Fruit fly (Drosophila melanogaster) whole organism, adult: Measurements from ENCODE around the gene CG33093.
A peak's percentile ranks its signal among the peaks of the same experiment; 100 is the strongest.

Experiments
- CG11617 ChIP-seq: fragments of 200-800 bp; sonication (Bioruptor generic); optimal IDR thresholded peaks from 2 replicates; lab custom pipeline; 2017; ENCODE audit warnings: mild to moderate bottlenecking, missing biosample characterization, missing genetic modification reagents, missing genetic modification characterization
- CG12768 ChIP-seq: fragments of 200-800 bp; sonication (Bioruptor generic); optimal IDR thresholded peaks from 2 replicates; lab custom pipeline; 2017; ENCODE audit warnings: missing biosample characterization, missing genetic modification characterization, mild to moderate bottlenecking, moderate library complexity, missing genetic modification reagents
- CG14711 ChIP-seq: fragments of 200-800 bp; sonication (Bioruptor generic); optimal IDR thresholded peaks from 2 replicates; lab custom pipeline; 2018; ENCODE audit warnings: missing biosample characterization, mild to moderate bottlenecking, missing genetic modification characterization, moderate library complexity
- CG1620 ChIP-seq: fragments of 200-800 bp; sonication (Bioruptor generic); optimal IDR thresholded peaks from 2 replicates; lab custom pipeline; 2016; ENCODE audit warnings: missing biosample characterization, missing genetic modification characterization
- CG33017 ChIP-seq: fragments of 200-800 bp; sonication (Bioruptor generic); optimal IDR thresholded peaks from 2 replicates; lab custom pipeline; 2018; ENCODE audit warnings: missing biosample characterization, mild to moderate bottlenecking, missing genetic modification characterization, moderate library complexity
- CG5204 ChIP-seq: fragments of 200-800 bp; sonication (Bioruptor generic); optimal IDR thresholded peaks from 2 replicates; lab custom pipeline; 2016; ENCODE audit warnings: missing biosample characterization, missing genetic modification characterization
- CG7045 ChIP-seq: fragments of 200-800 bp; sonication (Bioruptor generic); optimal IDR thresholded peaks from 2 replicates; lab custom pipeline; 2017; ENCODE audit warnings: missing biosample characterization, mild to moderate bottlenecking, missing genetic modification characterization
- CG7101 ChIP-seq: fragments of 200-800 bp; sonication (Bioruptor generic); optimal IDR thresholded peaks from 2 replicates; lab custom pipeline; 2018; ENCODE audit warnings: missing biosample characterization, mild to moderate bottlenecking, missing genetic modification characterization, moderate library complexity
- Clk ChIP-seq: fragments of 200-800 bp; sonication (Bioruptor generic); optimal IDR thresholded peaks from 2 replicates; lab custom pipeline; 2017; ENCODE audit warnings: missing biosample characterization, missing genetic modification characterization
- Crg-1 ChIP-seq: fragments of 200-800 bp; sonication (Bioruptor generic); optimal IDR thresholded peaks from 2 replicates; lab custom pipeline; 2016; ENCODE audit warnings: missing biosample characterization, missing genetic modification characterization
- Hr96 ChIP-seq: fragments of 200-800 bp; sonication (Bioruptor generic); optimal IDR thresholded peaks from 2 replicates; lab custom pipeline; 2016; ENCODE audit warnings: missing biosample characterization, missing genetic modification characterization
- Mnt ChIP-seq: fragments of 200-800 bp; sonication (Bioruptor generic); optimal IDR thresholded peaks from 2 replicates; lab custom pipeline; 2016; ENCODE audit warnings: missing biosample characterization, mild to moderate bottlenecking, missing genetic modification characterization
- bab1 ChIP-seq: fragments of 200-800 bp; sonication (Bioruptor generic); optimal IDR thresholded peaks from 3 replicates; lab custom pipeline; 2019; ENCODE audit warnings: missing biosample characterization, mild to moderate bottlenecking, missing genetic modification characterization, moderate library complexity
- cic ChIP-seq: fragments of 200-800 bp; sonication (Bioruptor generic); optimal IDR thresholded peaks from 2 replicates; lab custom pipeline; 2017; ENCODE audit warnings: missing biosample characterization, mild to moderate bottlenecking, missing genetic modification characterization, moderate library complexity
- cnc ChIP-seq, 2 experiments: fragments of >200 bp; optimal IDR thresholded peaks; 2 replicates each; lab custom pipeline; 2017
- kay ChIP-seq: fragments of 200-800 bp; sonication (Bioruptor generic); peaks from one replicate; lab custom pipeline; 2016; ENCODE audit warnings: missing biosample characterization, missing genetic modification characterization, borderline replicate concordance
- ovo ChIP-seq: fragments of 200-800 bp; sonication (Bioruptor generic); optimal IDR thresholded peaks from 2 replicates; lab custom pipeline; 2016; ENCODE audit warnings: missing biosample characterization, missing genetic modification characterization
- pad ChIP-seq: fragments of 200-800 bp; sonication (Bioruptor generic); optimal IDR thresholded peaks from 3 replicates; lab custom pipeline; 2017; ENCODE audit warnings: missing biosample characterization, missing genetic modification characterization, mild to moderate bottlenecking, moderate library complexity, missing genetic modification reagents
- tj ChIP-seq: fragments of 200-800 bp; sonication (Bioruptor generic); optimal IDR thresholded peaks from 3 replicates; lab custom pipeline; 2017; ENCODE audit warnings: missing biosample characterization, mild to moderate bottlenecking, missing genetic modification characterization, moderate library complexity
- toe ChIP-seq: fragments of 200-800 bp; sonication (Bioruptor generic); optimal IDR thresholded peaks from 2 replicates; lab custom pipeline; 2016; ENCODE audit warnings: missing biosample characterization, missing genetic modification characterization

The CG33093 gene

DNA sequence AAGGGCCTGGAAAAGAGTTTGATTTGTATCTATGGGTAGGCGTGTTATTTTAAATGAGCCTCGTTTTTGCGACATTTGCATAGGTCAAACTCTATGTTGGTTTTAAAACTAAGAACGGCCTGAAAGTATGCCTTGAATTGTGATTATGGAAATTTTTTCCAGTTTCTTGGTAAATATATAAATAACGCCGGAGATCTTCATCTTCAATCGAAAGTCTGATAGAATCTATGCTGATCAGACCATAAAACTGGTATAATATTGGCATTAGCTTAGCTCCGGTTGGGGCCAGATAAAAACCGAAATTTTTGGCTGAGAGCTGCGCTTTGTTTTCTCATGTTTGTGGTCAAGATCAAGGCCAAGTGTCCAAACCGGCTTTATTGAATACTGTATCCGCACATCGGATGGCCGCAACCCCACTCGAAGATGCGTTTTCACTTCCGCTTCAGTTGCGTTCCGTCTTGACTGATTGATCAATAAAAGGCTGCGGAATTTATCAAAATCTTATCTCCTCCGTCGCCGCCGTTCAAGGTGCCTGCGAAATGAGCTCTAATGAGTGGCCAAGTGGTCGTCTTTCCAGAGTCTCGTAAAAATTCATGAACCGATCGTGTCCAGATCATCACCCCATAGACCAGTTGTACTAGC, 25.5 kb upstream of the CG33093 start:
- TF ChIP-seq CG1620 (no peak), CG33017 (tag; lab: Kevin White, UChicago) (no peak), CG7101 (tag; lab: Kevin White, UChicago) (no peak), pad (GFP tag; lab: Kevin White, UChicago) (no peak), ovo (GFP tag; lab: Kevin White, UChicago) (no peak), Clk (GFP tag; lab: Kevin White, UChicago) (no peak), bab1 (GFP tag; lab: Kevin White, UChicago) (no peak), CG7045 (GFP tag; lab: Kevin White, UChicago) (no peak)

DNA sequence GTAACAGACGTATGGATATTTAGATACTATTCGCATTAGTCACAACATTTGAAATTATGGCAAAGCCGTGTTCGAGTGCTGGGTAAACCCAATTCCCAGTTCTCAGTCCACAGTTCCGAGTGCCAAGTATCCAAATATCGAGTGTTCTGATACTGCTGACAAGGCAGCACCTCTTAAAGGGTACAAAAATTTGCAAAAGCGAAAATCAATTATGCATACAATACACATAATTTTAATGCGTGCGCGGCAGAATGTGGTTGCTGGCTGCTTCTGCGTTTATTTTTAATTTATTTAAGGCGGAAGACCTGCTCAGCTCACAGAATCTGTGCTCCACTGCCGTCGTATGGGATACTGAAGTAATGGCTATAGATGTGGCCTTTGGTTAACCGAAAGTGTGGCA, 21.0 kb upstream of the CG33093 start:
- TF ChIP-seq tj (peak; percentile 98), ovo (GFP tag; lab: Kevin White, UChicago) (no peak)

DNA sequence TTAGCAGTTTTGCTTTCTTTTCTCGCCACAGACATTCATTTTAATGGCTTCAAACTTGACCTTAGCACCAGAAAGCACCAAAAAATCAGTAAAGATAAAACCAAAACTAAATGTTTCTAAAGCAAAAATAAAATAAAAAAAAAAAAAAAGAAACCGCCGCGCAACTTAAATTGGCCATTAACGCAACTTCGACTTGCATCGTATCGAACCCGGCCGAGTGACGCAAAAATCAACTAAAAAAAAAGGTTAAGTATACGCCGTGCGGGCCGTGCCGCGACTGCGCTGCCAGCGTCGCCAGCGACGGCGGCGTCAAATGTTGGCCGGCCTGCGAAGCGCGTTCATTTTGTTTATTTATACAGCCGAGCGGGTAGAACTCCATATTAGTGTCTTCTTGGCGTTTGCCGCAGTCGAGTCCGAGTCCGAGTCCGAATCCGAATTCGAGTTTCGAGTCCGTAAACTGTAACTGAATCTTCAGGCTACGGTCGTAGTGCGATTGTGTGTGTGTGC, 18.6 kb upstream of the CG33093 start, which contains the start of gene bond:
TSS of gene bond (plus strand) at position 375 of the 507 bp plus-strand sequence.
- no peak for TF ChIP-seq Mnt (GFP tag; lab: Kevin White, UChicago)
- no peak for TF ChIP-seq CG11617
- peak; percentile 87 for TF ChIP-seq tj
- TF ChIP-seq CG7101 (tag; lab: Kevin White, UChicago): no peak
- no peak for TF ChIP-seq kay (GFP tag; lab: Kevin White, UChicago)
- TF ChIP-seq cic: no peak
- no peak for TF ChIP-seq Clk (GFP tag; lab: Kevin White, UChicago)

DNA sequence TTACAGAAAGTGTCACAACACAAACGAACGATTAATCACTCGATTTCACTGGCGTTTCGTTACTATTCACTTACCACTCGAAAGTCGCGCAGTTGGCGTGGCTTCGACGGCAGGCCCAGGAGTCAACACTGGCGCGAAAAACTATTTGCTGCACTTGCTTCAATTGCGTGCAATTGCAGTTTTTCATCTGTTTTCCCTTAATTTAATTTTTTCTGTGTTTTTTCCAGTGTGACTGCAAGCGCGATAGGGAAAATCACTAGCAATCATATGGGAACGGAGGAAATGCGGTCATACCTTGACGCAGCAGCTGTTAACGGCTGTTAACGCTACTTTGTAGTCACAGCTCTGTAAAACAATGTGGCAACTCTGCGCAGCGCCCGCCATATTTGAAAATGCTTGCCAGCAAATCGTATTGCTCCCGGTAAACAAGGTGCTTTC, 15.9 kb upstream of the CG33093 start, which contains the start of gene AdipoR:
TSS of gene AdipoR (minus strand) at position 262 of the 438 bp plus-strand sequence.
- peak; percentile 17 for TF ChIP-seq CG12768 (GFP tag; lab: Kevin White, UChicago)
- no peak for TF ChIP-seq toe (GFP tag; lab: Kevin White, UChicago)
- TF ChIP-seq CG7045 (GFP tag; lab: Kevin White, UChicago): peak; percentile 26
- peak; percentile 60 for TF ChIP-seq bab1 (GFP tag; lab: Kevin White, UChicago)
- no peak for TF ChIP-seq pad (GFP tag; lab: Kevin White, UChicago)
- TF ChIP-seq cnc (optimal IDR thresholded peaks at IDR 0.05; lab: Kevin White, UChicago): no peak
- TF ChIP-seq Crg-1 (GFP tag; lab: Kevin White, UChicago): no peak
- TF ChIP-seq CG14711: no peak
- no peak for TF ChIP-seq kay (GFP tag; lab: Kevin White, UChicago)
- no peak for TF ChIP-seq CG7101 (tag; lab: Kevin White, UChicago)
- peak; percentile 33 for TF ChIP-seq cic
- peak; percentile 36 for TF ChIP-seq CG1620
- TF ChIP-seq tj: peak; percentile 50
- TF ChIP-seq Hr96 (GFP tag; lab: Kevin White, UChicago): peak; percentile 48
- TF ChIP-seq CG11617: peak; percentile 52
- peak; percentile 56 for TF ChIP-seq ovo (GFP tag; lab: Kevin White, UChicago)
- peak; percentile 76 for TF ChIP-seq Mnt (GFP tag; lab: Kevin White, UChicago)
- no peak for TF ChIP-seq Clk (GFP tag; lab: Kevin White, UChicago)
- TF ChIP-seq CG5204 (GFP tag; lab: Kevin White, UChicago): no peak
- no peak for TF ChIP-seq CG33017 (tag; lab: Kevin White, UChicago)

DNA sequence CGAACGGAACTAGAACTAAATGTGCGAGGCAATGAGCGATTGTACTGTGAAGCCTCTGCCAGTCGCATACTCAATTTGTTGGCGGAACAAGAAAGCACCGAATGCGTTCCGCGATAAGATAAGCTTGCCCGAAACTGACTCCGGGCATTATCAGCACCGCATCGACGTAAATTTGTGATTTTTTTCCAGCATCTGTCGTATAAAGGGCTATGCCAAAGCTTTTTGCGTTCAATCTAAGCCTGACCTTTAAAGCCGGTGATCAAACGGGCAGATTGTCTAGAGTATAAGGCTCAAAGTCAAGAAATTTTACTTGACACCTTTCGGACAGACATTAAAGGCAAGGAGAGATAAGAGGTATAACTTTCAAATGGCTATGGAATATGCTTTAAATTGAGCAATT, 14.3 kb upstream of the CG33093 start:
- TF ChIP-seq CG7101 (tag; lab: Kevin White, UChicago): no peak
- TF ChIP-seq cic: peak; percentile 28
- TF ChIP-seq Hr96 (GFP tag; lab: Kevin White, UChicago): no peak
- TF ChIP-seq CG14711: no peak

DNA sequence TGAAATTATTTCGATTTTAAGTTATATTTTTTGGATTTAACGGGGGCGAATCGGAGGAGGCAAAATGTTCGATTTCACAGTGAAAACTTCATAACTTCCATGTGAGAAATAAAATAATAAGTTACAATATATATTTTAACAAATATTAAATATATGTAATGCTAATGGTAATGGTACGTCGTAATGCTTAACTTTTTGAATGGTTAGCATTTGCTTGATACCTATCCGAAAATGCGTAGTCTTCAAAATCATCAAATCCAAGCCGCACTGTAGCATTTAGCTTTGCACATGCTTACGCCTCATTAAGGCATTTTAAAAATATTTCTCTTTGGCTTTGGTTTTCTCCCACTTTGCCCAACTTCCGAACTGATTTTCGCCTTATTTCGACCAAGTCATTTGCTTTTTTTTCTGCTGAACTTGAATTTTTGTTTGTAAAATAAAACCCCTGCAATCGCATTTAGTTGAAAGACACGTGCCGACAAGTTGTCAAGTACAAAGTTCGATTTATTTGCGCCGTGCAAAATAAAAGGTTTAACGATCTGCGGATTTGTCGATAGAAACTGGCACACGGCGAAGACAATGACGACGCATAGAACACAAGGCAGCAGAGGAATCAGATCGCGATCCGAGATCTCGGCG, 11.2 kb upstream of the CG33093 start:
- TF ChIP-seq CG5204 (GFP tag; lab: Kevin White, UChicago) (no peak), Mnt (GFP tag; lab: Kevin White, UChicago) (peak; percentile 35), Clk (GFP tag; lab: Kevin White, UChicago) (no peak), Hr96 (GFP tag; lab: Kevin White, UChicago) (no peak), CG1620 (no peak), cnc (optimal IDR thresholded peaks at IDR 0.05; lab: Kevin White, UChicago) (no peak), CG12768 (GFP tag; lab: Kevin White, UChicago) (no peak), ovo (GFP tag; lab: Kevin White, UChicago) (no peak), kay (GFP tag; lab: Kevin White, UChicago) (no peak), CG33017 (tag; lab: Kevin White, UChicago) (no peak), tj (peak; percentile 92), bab1 (GFP tag; lab: Kevin White, UChicago) (peak; percentile 53)

DNA sequence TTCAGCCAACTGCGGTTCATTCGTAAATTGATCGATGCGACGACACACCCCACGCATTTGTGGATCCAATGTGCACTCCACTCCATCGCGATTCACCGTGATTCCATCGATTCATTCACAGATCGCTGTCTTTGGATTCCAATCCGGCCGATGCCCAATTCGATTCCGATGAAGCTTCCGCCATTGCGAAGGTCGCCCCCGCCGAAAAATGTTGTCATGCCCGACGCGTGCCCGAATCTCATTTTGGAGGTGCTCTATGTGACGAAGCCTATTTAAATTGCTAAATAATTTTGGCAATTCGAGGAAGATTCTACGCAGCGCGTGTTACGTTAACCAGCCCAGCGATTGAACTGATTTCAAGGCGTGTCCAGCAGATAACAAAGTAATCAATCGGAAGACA, 9.0 kb upstream of the CG33093 start:
- TF ChIP-seq Clk (GFP tag; lab: Kevin White, UChicago) (no peak), cic (no peak), CG12768 (GFP tag; lab: Kevin White, UChicago) (no peak), Mnt (GFP tag; lab: Kevin White, UChicago) (no peak), bab1 (GFP tag; lab: Kevin White, UChicago) (no peak), kay (GFP tag; lab: Kevin White, UChicago) (no peak)
